Fruit fly (Drosophila melanogaster) whole organism, prepupa: ENCODE measurements around the gene Idh3a.

Experiments used
- Blimp-1 ChIP-seq: fragments of 200-800 bp; sonication (Bioruptor generic); optimal IDR thresholded peaks from 3 replicates; lab custom pipeline; 2017; ENCODE audit warnings: missing biosample characterization, missing genetic modification characterization, mild to moderate bottlenecking, moderate library complexity, missing genetic modification reagents
- CG10631 ChIP-seq: fragments of 200-800 bp; sonication (Bioruptor generic); optimal IDR thresholded peaks from 2 replicates; lab custom pipeline; 2016; ENCODE audit warnings: missing biosample characterization, missing genetic modification characterization
- CG10669 ChIP-seq: fragments of 200-800 bp; sonication (Bioruptor generic); optimal IDR thresholded peaks from 3 replicates; lab custom pipeline; 2018; ENCODE audit warnings: missing biosample characterization, mild to moderate bottlenecking, missing genetic modification characterization, moderate library complexity
- CG11294 ChIP-seq: fragments of 200-800 bp; sonication (Bioruptor generic); IDR thresholded peaks from 2 replicates; pipeline ENCODE4 v1.3.6; 2022; ENCODE audit warnings: missing biosample characterization, missing genetic modification characterization
- CG3032 ChIP-seq: fragments of 200-800 bp; optimal IDR thresholded peaks from 2 replicates; lab custom pipeline; 2019; ENCODE audit warnings: missing biosample characterization, mild to moderate bottlenecking, missing genetic modification characterization, moderate library complexity
- CG34406 ChIP-seq: fragments of 200-800 bp; sonication (Bioruptor generic); optimal IDR thresholded peaks from 3 replicates; lab custom pipeline; 2016; ENCODE audit warnings: missing biosample characterization, missing genetic modification characterization
- CG3919 ChIP-seq: fragments of 200-800 bp; sonication (Bioruptor generic); optimal IDR thresholded peaks from 3 replicates; lab custom pipeline; 2016; ENCODE audit warnings: missing biosample characterization, missing genetic modification characterization
- CG6163 ChIP-seq: fragments of 200-800 bp; sonication (Bioruptor generic); IDR thresholded peaks from 3 replicates; pipeline ENCODE4 v1.3.6; 2022; ENCODE audit warnings: missing biosample characterization, missing genetic modification characterization
- CG6792 ChIP-seq: fragments of 200-800 bp; sonication (Bioruptor generic); optimal IDR thresholded peaks from 3 replicates; lab custom pipeline; 2016; ENCODE audit warnings: missing biosample characterization, missing genetic modification characterization
- CG6854 ChIP-seq: fragments of 200-800 bp; sonication (Bioruptor generic); optimal IDR thresholded peaks from 2 replicates; lab custom pipeline; 2017; ENCODE audit warnings: missing biosample characterization, mild to moderate bottlenecking, missing genetic modification characterization
- CG8119 ChIP-seq: fragments of 200-800 bp; sonication (Bioruptor generic); IDR thresholded peaks from 3 replicates; pipeline ENCODE4 v1.3.6; 2022; ENCODE audit warnings: missing biosample characterization, missing genetic modification characterization
- Eip75B ChIP-seq: fragments of 200-800 bp; sonication (Bioruptor generic); optimal IDR thresholded peaks from 3 replicates; lab custom pipeline; 2016; ENCODE audit warnings: missing biosample characterization, missing genetic modification characterization
- Eip78C ChIP-seq: fragments of 200-800 bp; sonication (Bioruptor generic); peaks from one replicate; lab custom pipeline; 2016; ENCODE audit warnings: missing biosample characterization, missing genetic modification characterization
- Eip93F ChIP-seq: fragments of 200-800 bp; sonication (Bioruptor generic); optimal IDR thresholded peaks from 2 replicates; lab custom pipeline; 2016; ENCODE audit warnings: missing biosample characterization, mild to moderate bottlenecking, missing genetic modification characterization
- Ets96B ChIP-seq: fragments of 200-800 bp; optimal IDR thresholded peaks from 2 replicates; lab custom pipeline; 2019; ENCODE audit warnings: missing biosample characterization, mild to moderate bottlenecking, missing genetic modification characterization, moderate library complexity
- Hr38 ChIP-seq: sonication (Bioruptor generic); optimal IDR thresholded peaks from 2 replicates; lab custom pipeline; 2016; ENCODE audit warnings: missing biosample characterization, missing genetic modification characterization
- Hr39 ChIP-seq: fragments of 200-800 bp; sonication (Bioruptor generic); optimal IDR thresholded peaks from 2 replicates; lab custom pipeline; 2016; ENCODE audit warnings: missing biosample characterization, missing genetic modification characterization
- Hr4 ChIP-seq: fragments of 200-800 bp; sonication (Bioruptor generic); optimal IDR thresholded peaks from 3 replicates; lab custom pipeline; 2016; ENCODE audit warnings: missing biosample characterization, missing genetic modification characterization
- Lpt ChIP-seq: fragments of 200-800 bp; sonication (Bioruptor generic); optimal IDR thresholded peaks from 3 replicates; lab custom pipeline; 2016; ENCODE audit warnings: missing biosample characterization, missing genetic modification characterization
- Met ChIP-seq: fragments of 200-800 bp; sonication (Bioruptor generic); optimal IDR thresholded peaks from 3 replicates; lab custom pipeline; 2016; ENCODE audit warnings: missing biosample characterization, missing genetic modification characterization
- Smox ChIP-seq: fragments of 200-800 bp; sonication (Bioruptor generic); optimal IDR thresholded peaks from 3 replicates; lab custom pipeline; 2016; ENCODE audit warnings: missing biosample characterization, missing genetic modification characterization
- Sox102F ChIP-seq: fragments of 200-800 bp; sonication (Bioruptor generic); optimal IDR thresholded peaks from 2 replicates; lab custom pipeline; 2016; ENCODE audit warnings: missing biosample characterization, mild to moderate bottlenecking, missing genetic modification characterization
- Sox14 ChIP-seq: fragments of 200-800 bp; sonication (Bioruptor generic); optimal IDR thresholded peaks from 3 replicates; lab custom pipeline; 2016; ENCODE audit warnings: missing biosample characterization, missing genetic modification characterization
- Sox15 ChIP-seq: fragments of 200-800 bp; sonication (Bioruptor generic); optimal IDR thresholded peaks from 3 replicates; lab custom pipeline; 2016; ENCODE audit warnings: missing biosample characterization, missing genetic modification characterization
- acj6 ChIP-seq: fragments of 200-800 bp; sonication (Bioruptor generic); optimal IDR thresholded peaks from 3 replicates; lab custom pipeline; 2016; ENCODE audit warnings: missing biosample characterization, missing genetic modification characterization
- eg ChIP-seq: fragments of 200-800 bp; sonication (Bioruptor generic); IDR thresholded peaks from 3 replicates; pipeline ENCODE4 v1.3.6; 2022; ENCODE audit warnings: missing biosample characterization, missing genetic modification characterization
- fd59A ChIP-seq: fragments of 200-800 bp; sonication (Bioruptor generic); optimal IDR thresholded peaks from 2 replicates; lab custom pipeline; 2017; ENCODE audit warnings: missing biosample characterization, mild to moderate bottlenecking, missing genetic modification characterization, missing genetic modification reagents
- fd85E ChIP-seq: fragments of 200-800 bp; sonication (Bioruptor generic); optimal IDR thresholded peaks from 3 replicates; lab custom pipeline; 2016; ENCODE audit warnings: missing biosample characterization, missing genetic modification characterization
- lz ChIP-seq: fragments of 200-800 bp; sonication (Bioruptor generic); optimal IDR thresholded peaks from 3 replicates; lab custom pipeline; 2016; ENCODE audit warnings: missing biosample characterization, missing genetic modification characterization
- salr ChIP-seq, 2 experiments: fragments of 200-800 bp; sonication (Bioruptor generic); optimal IDR thresholded peaks; 3 replicates each; lab custom pipeline; 2016 to 2018; ENCODE audit warnings: missing biosample characterization in 2 of 2, missing genetic modification characterization in 2 of 2, mild to moderate bottlenecking in 1 of 2
- ss ChIP-seq, 2 experiments: fragments of 200-800 bp; sonication (Bioruptor generic); optimal IDR thresholded peaks; 2 replicates in 1 of 2; 3 replicates in 1 of 2; lab custom pipeline; 2017 to 2018; ENCODE audit warnings: mild to moderate bottlenecking in 2 of 2, missing biosample characterization in 2 of 2, missing genetic modification characterization in 2 of 2, moderate library complexity in 1 of 2

Idh3a gene

dm6 chrX:19549570-19549969 lies 28.0 kb upstream of the Idh3a start:
- TF ChIP-seq ss (GFP tag; optimal IDR thresholded peaks at IDR 0.05; lab: Kevin White, UChicago) (no peak), CG11294 (GFP tag; lab: Robert Waterston, UW) (no peak), CG8119 (GFP tag; lab: Robert Waterston, UW) (no peak), eg (GFP tag; lab: Robert Waterston, UW) (no peak), acj6 (no peak), CG10669 (GFP tag; lab: Kevin White, UChicago) (no peak), Smox (GFP tag; lab: Kevin White, UChicago) (no peak), Hr39 (GFP tag; lab: Kevin White, UChicago) (no peak), CG6792 (no peak), CG10631 (GFP tag; lab: Kevin White, UChicago) (no peak), Sox102F (no peak), CG6163 (GFP tag; lab: Robert Waterston, UW) (no peak), CG6854 (GFP tag; lab: Kevin White, UChicago) (no peak), fd85E (GFP tag; lab: Kevin White, UChicago) (no peak)

- TF ChIP-seq CG10631 (GFP tag; lab: Kevin White, UChicago) = no peak
- no peak for TF ChIP-seq lz
- TF ChIP-seq Sox14 (GFP tag; lab: Kevin White, UChicago) = no peak
- no peak for TF ChIP-seq Eip75B (GFP tag; lab: Kevin White, UChicago)
- TF ChIP-seq Eip93F = no peak
- TF ChIP-seq Sox15 (GFP tag; lab: Kevin White, UChicago) = no peak
Measured at dm6 chrX:19548438-19548837, 26.8 kb upstream of the Idh3a start.

dm6 chrX:19547382-19547781 lies 25.8 kb upstream of the Idh3a start, which contains the start of gene CG32532:
Gene CG32532, minus strand, starts transcription at chrX:19547482.
- TF ChIP-seq Hr39 (GFP tag; lab: Kevin White, UChicago) (no peak), CG8119 (GFP tag; lab: Robert Waterston, UW) (no peak), Hr38 (no peak), Ets96B (tag; lab: Kevin White, UChicago) (no peak), Blimp-1 (no peak), CG3032 (tag; lab: Kevin White, UChicago) (no peak), Lpt (GFP tag; lab: Kevin White, UChicago) (no peak), CG6854 (GFP tag; lab: Kevin White, UChicago) (no peak), salr (GFP tag; optimal IDR thresholded peaks at IDR 0.05; lab: Kevin White, UChicago) (no peak), Hr4 (GFP tag; lab: Kevin White, UChicago) (no peak), Smox (GFP tag; lab: Kevin White, UChicago) (no peak), CG10669 (GFP tag; lab: Kevin White, UChicago) (no peak), CG3919 (GFP tag; lab: Kevin White, UChicago) (no peak), Met (GFP tag; lab: Kevin White, UChicago) (no peak)

- TF ChIP-seq Hr4 (GFP tag; lab: Kevin White, UChicago) (no peak), CG6854 (GFP tag; lab: Kevin White, UChicago) (no peak), fd59A (GFP tag; lab: Kevin White, UChicago) (no peak), Blimp-1 (no peak), Ets96B (tag; lab: Kevin White, UChicago) (no peak)
- TF ChIP-seq, all 60 proteins: peak for 0
Measured at dm6 chrX:19546658-19547038, 25.0 kb upstream of the Idh3a start.

dm6 chrX:19545865-19546657 lies 24.5 kb upstream of the Idh3a start:
- no peak for TF ChIP-seq CG10631 (GFP tag; lab: Kevin White, UChicago)
- TF ChIP-seq Eip78C (GFP tag; lab: Kevin White, UChicago) = peak; percentile 8
- TF ChIP-seq Eip75B (GFP tag; lab: Kevin White, UChicago) = no peak
- TF ChIP-seq CG3919 (GFP tag; lab: Kevin White, UChicago) = no peak
- TF ChIP-seq CG34406 (GFP tag; lab: Kevin White, UChicago) = no peak
